Fruit fly (Drosophila melanogaster): ENCODE results near the gene CG7900.
A peak's percentile ranks its signal among the peaks of the same experiment; 100 is the strongest.

Gene CG7900

dm6 chr3R:8113833-8114673, 20.1 kb downstream of the CG7900 start (continued):
- peak; percentile 37 for TF ChIP-seq CG6765 (GFP tag; optimal IDR thresholded peaks at IDR 0.05)
- TF ChIP-seq CG6175 (GFP tag; IDR thresholded peaks at IDR 0.05), result peak; percentile 63
- TF ChIP-seq ara (GFP tag; IDR thresholded peaks at IDR 0.05), result peak; percentile 75
- peak; percentile 76 for TF ChIP-seq dmrt11E (tag; optimal IDR thresholded peaks at IDR 0.05)
- no peak for TF ChIP-seq hbn (GFP tag; IDR thresholded peaks at IDR 0.05; ENCODE audit: partially characterized antibody)
- TF ChIP-seq hkb (optimal IDR thresholded peaks at IDR 0.05), result no peak
- peak; percentile 85 for TF ChIP-seq hkb (GFP tag; IDR thresholded peaks at IDR 0.05)
- peak; percentile 45; the same call in 1 of the 2 replicates for TF ChIP-seq CG16779 (GFP tag; IDR thresholded peaks at IDR 0.05)
- TF ChIP-seq ci (GFP tag; IDR thresholded peaks at IDR 0.05), result peak; percentile 89
- TF ChIP-seq CG11247 (GFP tag; IDR thresholded peaks at IDR 0.05), result peak; percentile 57
- TF ChIP-seq exex (tag; optimal IDR thresholded peaks at IDR 0.05), result peak; percentile 41
- TF ChIP-seq btn (GFP tag; optimal IDR thresholded peaks at IDR 0.05), result peak; percentile 50
- peak; percentile 88 for TF ChIP-seq chinmo (GFP tag; IDR thresholded peaks at IDR 0.05; ENCODE audit: partially characterized antibody)
- peak; percentile 47 for TF ChIP-seq Usf (GFP tag; optimal IDR thresholded peaks at IDR 0.05)
- peak; percentile 57 for TF ChIP-seq rib (GFP tag; IDR thresholded peaks at IDR 0.05)
- peak; percentile 58 for TF ChIP-seq al (GFP tag; IDR thresholded peaks at IDR 0.05)
- no peak for TF ChIP-seq Elba2 (GFP tag; optimal IDR thresholded peaks at IDR 0.05)
- no peak for TF ChIP-seq hb (GFP tag; IDR thresholded peaks at IDR 0.05; ENCODE audit: partially characterized antibody)
- peak; percentile 91 for TF ChIP-seq CG8924 (tag; optimal IDR thresholded peaks at IDR 0.05)
- peak; percentile 88 for TF ChIP-seq CG17829 (tag; optimal IDR thresholded peaks at IDR 0.05)
- peak; percentile 68 for TF ChIP-seq CG4424 (GFP tag; optimal IDR thresholded peaks at IDR 0.05)
- peak; percentile 88 for TF ChIP-seq CG2678 (tag; optimal IDR thresholded peaks at IDR 0.05)
- peak; percentile 34 for TF ChIP-seq CG1832 (GFP tag; optimal IDR thresholded peaks at IDR 0.05)
- peak; percentile 68; the same call in 2 of the 3 replicates for TF ChIP-seq ken (GFP tag; IDR thresholded peaks at IDR 0.05)
- TF ChIP-seq CG5180 (GFP tag; optimal IDR thresholded peaks at IDR 0.05), result peak; percentile 41
- TF ChIP-seq dpn (GFP tag; optimal IDR thresholded peaks at IDR 0.05), result peak; percentile 77 to 88
- TF ChIP-seq Sox100B (GFP tag; optimal IDR thresholded peaks at IDR 0.05), result peak; percentile 77
- peak; percentile 70 for TF ChIP-seq CG12659 (GFP tag; optimal IDR thresholded peaks at IDR 0.05)
- no peak for TF ChIP-seq CG16813 (GFP tag; IDR thresholded peaks at IDR 0.05; ENCODE audit: partially characterized antibody)
- peak; percentile 65 for TF ChIP-seq Deaf1 (tag; optimal IDR thresholded peaks at IDR 0.05)
- TF ChIP-seq Bdp1 (GFP tag; optimal IDR thresholded peaks at IDR 0.05), result peak; percentile 52
- peak; percentile 92 for TF ChIP-seq lab (GFP tag; optimal IDR thresholded peaks at IDR 0.05)
- TF ChIP-seq D (optimal IDR thresholded peaks at IDR 0.05), result no peak
- TF ChIP-seq D (GFP tag; optimal IDR thresholded peaks at IDR 0.05), result peak; percentile 74
- TF ChIP-seq Hsf (GFP tag; optimal IDR thresholded peaks at IDR 0.05), result peak; percentile 85
- TF ChIP-seq CrebB (tag; optimal IDR thresholded peaks at IDR 0.05), result peak; percentile 46
- TF ChIP-seq CG7786 (GFP tag; optimal IDR thresholded peaks at IDR 0.05), result peak; percentile 78
- TF ChIP-seq CG10431 (GFP tag; optimal IDR thresholded peaks at IDR 0.05), result no peak
- peak; percentile 73 for TF ChIP-seq CG16863 (GFP tag; optimal IDR thresholded peaks at IDR 0.05)
- peak; percentile 22 for TF ChIP-seq Fer2 (tag; optimal IDR thresholded peaks at IDR 0.05)
- TF ChIP-seq sim (GFP tag; IDR thresholded peaks at IDR 0.05), result peak; percentile 82
- peak; percentile 63 for TF ChIP-seq CG2875 (GFP tag; optimal IDR thresholded peaks at IDR 0.05)
- TF ChIP-seq CG15479 (GFP tag; optimal IDR thresholded peaks at IDR 0.05), result peak; percentile 41
- TF ChIP-seq CG8359 (GFP tag; optimal IDR thresholded peaks at IDR 0.05; ENCODE audit: borderline replicate concordance), result peak; percentile 71
- no peak for TF ChIP-seq nerfin-2 (GFP tag; IDR thresholded peaks at IDR 0.05; ENCODE audit: partially characterized antibody)
- peak; percentile 82 for TF ChIP-seq Sox102F (GFP tag; optimal IDR thresholded peaks at IDR 0.05)
- peak; percentile 86 for TF ChIP-seq bcd (GFP tag; optimal IDR thresholded peaks at IDR 0.05)
- TF ChIP-seq CG9727 (GFP tag; optimal IDR thresholded peaks at IDR 0.05), result peak; percentile 90
- TF ChIP-seq CTCF (GFP tag; optimal IDR thresholded peaks at IDR 0.05), result peak; percentile 2

Data from whole organism, embryonic.